Fruit fly (Drosophila melanogaster) whole organism, adult: Measurements from ENCODE around the gene CG32650.

ENCODE experiments used
- CG5204 ChIP-seq: fragments of 200-800 bp; sonication (Bioruptor generic); optimal IDR thresholded peaks from 2 replicates; lab custom pipeline; 2016; ENCODE audit warnings: missing biosample characterization, missing genetic modification characterization
- CG7101 ChIP-seq: fragments of 200-800 bp; sonication (Bioruptor generic); optimal IDR thresholded peaks from 2 replicates; lab custom pipeline; 2018; ENCODE audit warnings: missing biosample characterization, mild to moderate bottlenecking, missing genetic modification characterization, moderate library complexity
- Crg-1 ChIP-seq: fragments of 200-800 bp; sonication (Bioruptor generic); optimal IDR thresholded peaks from 2 replicates; lab custom pipeline; 2016; ENCODE audit warnings: missing biosample characterization, missing genetic modification characterization
- Mnt ChIP-seq: fragments of 200-800 bp; sonication (Bioruptor generic); optimal IDR thresholded peaks from 2 replicates; lab custom pipeline; 2016; ENCODE audit warnings: missing biosample characterization, mild to moderate bottlenecking, missing genetic modification characterization
- bab1 ChIP-seq: fragments of 200-800 bp; sonication (Bioruptor generic); optimal IDR thresholded peaks from 3 replicates; lab custom pipeline; 2019; ENCODE audit warnings: missing biosample characterization, mild to moderate bottlenecking, missing genetic modification characterization, moderate library complexity
- cic ChIP-seq: fragments of 200-800 bp; sonication (Bioruptor generic); optimal IDR thresholded peaks from 2 replicates; lab custom pipeline; 2017; ENCODE audit warnings: missing biosample characterization, mild to moderate bottlenecking, missing genetic modification characterization, moderate library complexity
- ovo ChIP-seq: fragments of 200-800 bp; sonication (Bioruptor generic); optimal IDR thresholded peaks from 2 replicates; lab custom pipeline; 2016; ENCODE audit warnings: missing biosample characterization, missing genetic modification characterization

- no peak for TF ChIP-seq bab1 (GFP tag; lab: Kevin White, UChicago)
- no peak for TF ChIP-seq Crg-1 (GFP tag; lab: Kevin White, UChicago)
- TF ChIP-seq Mnt (GFP tag; lab: Kevin White, UChicago) = no peak
- TF ChIP-seq CG7101 (tag; lab: Kevin White, UChicago) = no peak
- no peak for TF ChIP-seq cic (GFP tag; lab: Kevin White, UChicago)
- TF ChIP-seq ovo (GFP tag; lab: Kevin White, UChicago) = no peak
- TF ChIP-seq CG5204 (GFP tag; lab: Kevin White, UChicago) = no peak
Measured at dm6 chrX:12895114-12895723, 3.2 kb downstream of the CG32650 start.
